Worm (Caenorhabditis elegans) whole organism, L1 larva: ENCODE measurements around the gene F01F1.3.

Experiments
- C04F5.9 ChIP-seq: sonication (generic microtip); optimal IDR thresholded peaks from 2 replicates; lab custom pipeline; 2016; ENCODE audit warnings: missing genetic modification characterization, missing compliant biosample characterization
- C16A3.4 ChIP-seq: fragments of 150-350 bp; optimal IDR thresholded peaks from 2 replicates; lab custom pipeline; 2014; ENCODE audit warnings: missing biosample characterization, missing genetic modification characterization
- aha-1 ChIP-seq: fragments of 150-350 bp; optimal IDR thresholded peaks from 2 replicates; lab custom pipeline; 2014; ENCODE audit warnings: missing biosample characterization, missing genetic modification characterization
- alr-1 ChIP-seq: fragments of 200-800 bp; sonication (Bioruptor generic); optimal IDR thresholded peaks from 2 replicates; lab custom pipeline; 2018; ENCODE audit warnings: borderline replicate concordance, mild to moderate bottlenecking, missing genetic modification characterization, missing compliant biosample characterization
- aly-2 ChIP-seq: fragments of 150-350 bp; optimal IDR thresholded peaks from 2 replicates; lab custom pipeline; 2014; ENCODE audit warnings: missing biosample characterization, missing genetic modification characterization
- ceh-63 ChIP-seq: fragments of 200-800 bp; sonication (Bioruptor generic); optimal IDR thresholded peaks from 2 replicates; lab custom pipeline; 2018; ENCODE audit warnings: mild to moderate bottlenecking, missing genetic modification characterization, missing compliant biosample characterization
- ceh-8 ChIP-seq: fragments of 200-800 bp; sonication (Bioruptor generic); optimal IDR thresholded peaks from 2 replicates; lab custom pipeline; 2018; ENCODE audit warnings: mild to moderate bottlenecking, missing genetic modification characterization, moderate library complexity, missing compliant biosample characterization
- efl-1 ChIP-seq, 4 experiments: fragments of 150-350 bp; optimal IDR thresholded peaks in 3 of 4; peaks in 1 of 4; 1 replicate in 1 of 4; 2 replicates in 3 of 4; lab custom pipeline; 2014; ENCODE audit warnings: missing biosample characterization in 2 of 4, missing genetic modification characterization in 2 of 4, missing genetic modification reagents in 2 of 4
- efl-3 ChIP-seq: fragments of 200-800 bp; sonication (Bioruptor generic); optimal IDR thresholded peaks from 2 replicates; lab custom pipeline; 2018; ENCODE audit warnings: mild to moderate bottlenecking, missing genetic modification characterization, missing compliant biosample characterization
- egl-27 ChIP-seq, 2 experiments: fragments of 150-350 bp in 1 of 2; sonication (generic microtip); optimal IDR thresholded peaks; 3 replicates each; lab custom pipeline; 2017 to 2018; ENCODE audit warnings: missing biosample characterization in 2 of 2, missing genetic modification characterization in 2 of 2, missing genetic modification reagents in 2 of 2
- ets-5 ChIP-seq: fragments of 200-800 bp; sonication (Bioruptor generic); IDR thresholded peaks from 2 replicates; pipeline ENCODE4 v1.3.6; 2022; ENCODE audit warnings: missing genetic modification characterization, missing compliant biosample characterization
- fkh-10 ChIP-seq: sonication (generic microtip); optimal IDR thresholded peaks from 2 replicates; lab custom pipeline; 2017; ENCODE audit warnings: missing biosample characterization, missing genetic modification reagents, missing genetic modification characterization
- fkh-8 ChIP-seq: sonication (generic microtip); optimal IDR thresholded peaks from 2 replicates; lab custom pipeline; 2016; ENCODE audit warnings: mild to moderate bottlenecking, missing genetic modification characterization, missing compliant biosample characterization
- fos-1 ChIP-seq: fragments of 150-350 bp; optimal IDR thresholded peaks from 2 replicates; lab custom pipeline; 2014; ENCODE audit warnings: missing biosample characterization, missing genetic modification characterization
- grh-1 ChIP-seq: fragments of 200-800 bp; sonication (Bioruptor generic); IDR thresholded peaks from 2 replicates; pipeline ENCODE4 v1.3.6; 2022; ENCODE audit warnings: missing genetic modification reagents, missing genetic modification characterization, missing compliant biosample characterization
- hlh-4 ChIP-seq: sonication (generic microtip); optimal IDR thresholded peaks from 2 replicates; lab custom pipeline; 2016; ENCODE audit warnings: mild to moderate bottlenecking, missing genetic modification characterization, missing compliant biosample characterization
- irx-1 ChIP-seq: sonication (generic microtip); optimal IDR thresholded peaks from 2 replicates; lab custom pipeline; 2016; ENCODE audit warnings: missing genetic modification characterization, missing compliant biosample characterization
- jun-1 ChIP-seq: fragments of 150-350 bp; optimal IDR thresholded peaks from 2 replicates; lab custom pipeline; 2014; ENCODE audit warnings: missing biosample characterization, missing genetic modification reagents, missing genetic modification characterization
- lin-13 ChIP-seq: fragments of 150-350 bp; optimal IDR thresholded peaks from 2 replicates; lab custom pipeline; 2014; ENCODE audit warnings: missing biosample characterization, missing genetic modification reagents, missing genetic modification characterization
- lin-14 ChIP-seq: fragments of 200-800 bp; sonication (Bioruptor generic); optimal IDR thresholded peaks from 2 replicates; lab custom pipeline; 2018; ENCODE audit warnings: mild to moderate bottlenecking, missing genetic modification characterization, moderate library complexity, missing compliant biosample characterization
- lin-15B ChIP-seq: fragments of 150-350 bp; sonication (generic microtip); optimal IDR thresholded peaks from 3 replicates; lab custom pipeline; 2014; ENCODE audit warnings: missing biosample characterization, missing genetic modification characterization
- lin-35 ChIP-seq, 2 experiments: fragments of 150-350 bp; optimal IDR thresholded peaks; 2 replicates each; lab custom pipeline; 2014; ENCODE audit warnings: missing biosample characterization in 2 of 2, missing genetic modification characterization in 2 of 2, missing genetic modification reagents in 2 of 2
- lsy-2 ChIP-seq, 2 experiments: fragments of 150-350 bp; optimal IDR thresholded peaks; 2 replicates each; lab custom pipeline; 2014; ENCODE audit warnings: missing biosample characterization in 2 of 2, missing genetic modification characterization in 2 of 2
- mab-9 ChIP-seq: fragments of 200-800 bp; sonication (Bioruptor generic); IDR thresholded peaks from 2 replicates; pipeline ENCODE4 v1.3.6; 2022; ENCODE audit warnings: missing genetic modification reagents, missing genetic modification characterization, missing compliant biosample characterization
- mdl-1 ChIP-seq, 2 experiments: fragments of 150-350 bp; optimal IDR thresholded peaks; 2 replicates each; lab custom pipeline; 2014 to 2017; ENCODE audit warnings: missing biosample characterization in 2 of 2, missing genetic modification characterization in 2 of 2, inconsistent platforms in 1 of 2
- mep-1 ChIP-seq: fragments of 150-350 bp; optimal IDR thresholded peaks from 2 replicates; lab custom pipeline; 2014; ENCODE audit warnings: missing biosample characterization, missing genetic modification characterization
- nhr-11 ChIP-seq: fragments of 150-350 bp; optimal IDR thresholded peaks from 2 replicates; lab custom pipeline; 2014; ENCODE audit warnings: missing biosample characterization, missing genetic modification characterization
- nhr-12 ChIP-seq: sonication (generic microtip); optimal IDR thresholded peaks from 2 replicates; lab custom pipeline; 2017; ENCODE audit warnings: missing biosample characterization, missing genetic modification characterization
- nhr-28 ChIP-seq: fragments of 150-350 bp; optimal IDR thresholded peaks from 2 replicates; lab custom pipeline; 2014; ENCODE audit warnings: missing biosample characterization, missing genetic modification characterization
- nhr-47 ChIP-seq: sonication (generic microtip); optimal IDR thresholded peaks from 2 replicates; lab custom pipeline; 2016; ENCODE audit warnings: mild to moderate bottlenecking, missing genetic modification characterization, moderate library complexity, missing compliant biosample characterization
- nhr-71 ChIP-seq: sonication (generic microtip); optimal IDR thresholded peaks from 2 replicates; lab custom pipeline; 2016; ENCODE audit warnings: mild to moderate bottlenecking, missing genetic modification characterization, moderate library complexity, missing compliant biosample characterization
- nhr-84 ChIP-seq: sonication (generic microtip); optimal IDR thresholded peaks from 2 replicates; lab custom pipeline; 2017; ENCODE audit warnings: missing biosample characterization, missing genetic modification characterization
- pax-3 ChIP-seq: fragments of 200-800 bp; sonication (Bioruptor generic); optimal IDR thresholded peaks from 2 replicates; lab custom pipeline; 2018; ENCODE audit warnings: mild to moderate bottlenecking, missing genetic modification characterization, moderate library complexity, missing compliant biosample characterization
- snpc-4 ChIP-seq: fragments of 150-350 bp; optimal IDR thresholded peaks from 2 replicates; lab custom pipeline; 2014; ENCODE audit warnings: missing biosample characterization, missing genetic modification characterization
- snu-23 ChIP-seq: sonication (generic microtip); optimal IDR thresholded peaks from 2 replicates; lab custom pipeline; 2016; ENCODE audit warnings: missing genetic modification characterization, missing compliant biosample characterization
- sox-4 ChIP-seq: sonication (generic microtip); optimal IDR thresholded peaks from 2 replicates; lab custom pipeline; 2016; ENCODE audit warnings: missing genetic modification characterization, missing compliant biosample characterization
- sup-37 ChIP-seq: fragments of 200-800 bp; sonication (Bioruptor generic); optimal IDR thresholded peaks from 2 replicates; lab custom pipeline; 2018; ENCODE audit warnings: mild to moderate bottlenecking, missing genetic modification characterization, missing compliant biosample characterization
- tbx-2 ChIP-seq: sonication (generic microtip); optimal IDR thresholded peaks from 2 replicates; lab custom pipeline; 2016; ENCODE audit warnings: missing genetic modification characterization, missing compliant biosample characterization
- unc-130 ChIP-seq: fragments of 150-350 bp; optimal IDR thresholded peaks from 2 replicates; lab custom pipeline; 2017; ENCODE audit warnings: missing biosample characterization, missing genetic modification characterization, inconsistent platforms
- unc-86 ChIP-seq: sonication (generic microtip); optimal IDR thresholded peaks from 2 replicates; lab custom pipeline; 2016; ENCODE audit warnings: missing genetic modification characterization, missing compliant biosample characterization
- vab-15 ChIP-seq: sonication (generic microtip); optimal IDR thresholded peaks from 2 replicates; lab custom pipeline; 2017; ENCODE audit warnings: missing genotype, mild to moderate bottlenecking, missing genetic modification characterization, missing compliant biosample characterization
- xbp-1 ChIP-seq: sonication (generic microtip); optimal IDR thresholded peaks from 2 replicates; lab custom pipeline; 2016; ENCODE audit warnings: missing genetic modification characterization, missing compliant biosample characterization
- zag-1 ChIP-seq: fragments of 150-350 bp; optimal IDR thresholded peaks from 2 replicates; lab custom pipeline; 2014; ENCODE audit warnings: missing biosample characterization, missing genetic modification characterization
- zip-4 ChIP-seq: fragments of 200-800 bp; sonication (Bioruptor generic); optimal IDR thresholded peaks from 2 replicates; lab custom pipeline; 2018; ENCODE audit warnings: mild to moderate bottlenecking, missing genetic modification characterization, moderate library complexity, missing compliant biosample characterization
- ztf-11 ChIP-seq, 2 experiments: sonication (generic microtip); optimal IDR thresholded peaks; 2 replicates each; lab custom pipeline; 2016 to 2017; ENCODE audit warnings: missing genetic modification characterization in 2 of 2, missing biosample characterization in 1 of 2, missing compliant biosample characterization in 1 of 2

The F01F1.3 gene

DNA sequence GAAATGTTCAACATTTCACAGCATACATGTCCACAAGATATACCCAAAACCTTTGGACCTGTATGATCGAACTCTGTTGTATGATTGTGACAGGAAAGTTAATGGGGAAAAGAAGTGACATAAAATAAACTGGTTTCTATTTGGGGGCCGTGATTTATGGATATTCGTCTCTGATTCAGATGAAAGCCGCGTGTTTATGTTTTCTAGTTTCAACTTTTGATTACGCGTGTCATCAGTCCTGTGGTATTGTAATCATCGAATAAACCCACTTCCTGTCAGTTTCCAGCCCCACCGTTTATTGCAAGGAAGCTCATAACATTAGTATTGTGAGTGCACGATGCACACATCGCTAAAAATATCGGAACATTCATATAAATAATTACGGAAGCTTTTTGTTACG lies 50.5 kb downstream of the F01F1.3 start (continued):
- TF ChIP-seq pax-3 (no peak), lin-35 (GFP tag; optimal IDR thresholded peaks at IDR 0.05; lab: Kevin White, UChicago) (peak in 1 of 2 experiments; percentile 40), unc-86 (tag; lab: Kevin White, UChicago) (no peak), hlh-4 (tag; lab: Kevin White, UChicago) (no peak), fkh-10 (GFP tag; lab: Kevin White, UChicago) (no peak), ceh-8 (GFP tag; lab: Kevin White, UChicago) (no peak), alr-1 (tag; lab: Kevin White, UChicago) (no peak), fos-1 (tag; lab: Kevin White, UChicago) (no peak), grh-1 (peak; percentile 90), lsy-2 (tag; optimal IDR thresholded peaks at IDR 0.05; lab: Kevin White, UChicago) (no peak), ztf-11 (tag; optimal IDR thresholded peaks at IDR 0.05; lab: Kevin White, UChicago) (no peak), aha-1 (tag; lab: Kevin White, UChicago) (no peak), nhr-12 (no peak), aly-2 (tag; lab: Kevin White, UChicago) (no peak), xbp-1 (no peak), lin-14 (GFP tag; lab: Kevin White, UChicago) (peak; percentile 59), efl-1 (optimal IDR thresholded peaks at IDR 0.05; lab: Kevin White, UChicago) (no peak), efl-1 (GFP tag; optimal IDR thresholded peaks at IDR 0.05 in 1 of 2; lab: Kevin White, UChicago) (peak in 1 of 2 experiments; percentile 91), sup-37 (GFP tag; lab: Kevin White, UChicago) (no peak), snpc-4 (tag; lab: Kevin White, UChicago) (no peak), sox-4 (tag; lab: Kevin White, UChicago) (no peak), egl-27 (tag; optimal IDR thresholded peaks at IDR 0.05; lab: Kevin White, UChicago) (no peak), irx-1 (no peak), nhr-71 (tag; lab: Kevin White, UChicago) (peak; percentile 74), nhr-11 (tag; lab: Kevin White, UChicago) (no peak), mep-1 (tag; lab: Kevin White, UChicago) (no peak), C16A3.4 (tag; lab: Kevin White, UChicago) (no peak), C04F5.9 (tag; lab: Kevin White, UChicago) (no peak), zag-1 (tag; lab: Kevin White, UChicago) (no peak), unc-130 (tag; lab: Kevin White, UChicago) (no peak), vab-15 (tag; lab: Kevin White, UChicago) (no peak), ets-5 (GFP tag; lab: Robert Waterston, UW) (no peak), jun-1 (no peak), mdl-1 (tag; optimal IDR thresholded peaks at IDR 0.05; lab: Kevin White, UChicago) (peak in 1 of 2 experiments; percentile 52), nhr-84 (tag; lab: Kevin White, UChicago) (no peak), fkh-8 (tag; lab: Kevin White, UChicago) (no peak), lin-13 (GFP tag; lab: Kevin White, UChicago) (no peak), ceh-63 (GFP tag; lab: Kevin White, UChicago) (no peak), mab-9 (GFP tag; lab: Robert Waterston, UW) (no peak), nhr-47 (tag; lab: Kevin White, UChicago) (no peak), lin-15B (tag; lab: Kevin White, UChicago) (no peak), efl-3 (GFP tag; lab: Kevin White, UChicago) (no peak), tbx-2 (peak; percentile 34), nhr-28 (tag; lab: Kevin White, UChicago) (no peak), zip-4 (GFP tag; lab: Kevin White, UChicago) (no peak), snu-23 (peak; percentile 63)
